Worm (Caenorhabditis elegans) whole organism, L4/young adult: ENCODE measurements around the gene gpch-1.

Experiments used
- W03F9.2 ChIP-seq: fragments of 150-350 bp; optimal IDR thresholded peaks from 2 replicates; lab custom pipeline; 2014; ENCODE audit warnings: missing biosample characterization, missing genetic modification characterization
- dao-5 ChIP-seq: sonication (generic microtip); optimal IDR thresholded peaks from 2 replicates; lab custom pipeline; 2016; ENCODE audit warnings: missing genotype, missing genetic modification characterization, moderate library complexity, missing compliant biosample characterization
- him-1 ChIP-seq: sonication (generic microtip); optimal IDR thresholded peaks from 2 replicates; lab custom pipeline; 2016; ENCODE audit warnings: missing genotype, missing genetic modification reagents, missing genetic modification characterization, missing compliant biosample characterization

ce11 chrIII:4398463-4398862, 9.9 kb upstream of the gpch-1 start, which contains the start of gene R07E5.6:
- TF ChIP-seq him-1 = no peak
- no peak for TF ChIP-seq dao-5 (tag; lab: Kevin White, UChicago)
- TF ChIP-seq W03F9.2 = no peak
